Worm (Caenorhabditis elegans): ENCODE measurements around the gene C08F8.15.

The C08F8.15 gene

DNA sequence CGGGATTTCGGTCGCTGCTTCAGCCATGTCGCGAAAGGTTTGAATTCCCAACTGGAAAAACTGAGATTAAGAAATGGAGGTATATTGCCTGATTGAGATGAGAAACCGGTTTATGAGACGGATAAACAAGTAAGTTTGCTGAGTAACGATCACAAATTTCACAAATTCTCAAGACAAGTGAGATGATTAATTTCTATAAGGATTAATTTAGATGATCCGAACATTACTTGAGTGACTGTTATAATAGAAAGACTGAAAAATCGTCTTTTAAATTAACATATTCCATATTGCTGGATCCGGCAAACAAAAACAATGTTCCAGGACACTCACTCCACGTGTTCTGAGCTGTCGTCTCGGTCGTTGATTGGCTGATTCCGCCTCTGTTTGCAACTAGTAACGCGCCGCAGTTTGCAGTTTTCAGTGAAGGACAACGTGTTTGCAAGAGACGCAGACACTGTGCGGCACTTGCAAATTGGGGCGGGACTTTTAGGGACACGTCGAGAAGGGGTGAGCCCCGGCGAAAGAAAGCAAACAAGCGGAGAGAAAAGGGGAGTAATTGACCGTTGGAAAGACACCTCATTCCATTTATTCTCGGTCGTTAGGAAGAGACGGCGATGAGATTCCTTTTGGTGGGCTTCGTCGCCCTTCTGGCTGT is 41.6 kb downstream of the C08F8.15 start, which contains the start of the genes imp-2 and enpl-1:
imp-2 (minus strand) TSS at position 51 of the 655 bp plus-strand sequence.
enpl-1 (plus strand) TSS at position 462 of the 655 bp plus-strand sequence.
- peak; percentile 85 for TF ChIP-seq gmeb-1 (tag; optimal IDR thresholded peaks at IDR 0.05)
- TF ChIP-seq sem-4 (tag; optimal IDR thresholded peaks at IDR 0.05) = peak; percentile 74
- TF ChIP-seq ztf-4 (tag; optimal IDR thresholded peaks at IDR 0.05) = peak; percentile 69
- TF ChIP-seq blmp-1 (tag; optimal IDR thresholded peaks at IDR 0.05; ENCODE audit: insufficient read depth) = peak; percentile 10
- no peak for TF ChIP-seq aly-2 (tag; optimal IDR thresholded peaks at IDR 0.05)
- peak; percentile 91 for TF ChIP-seq F13H6.1 (tag; optimal IDR thresholded peaks at IDR 0.05)
- TF ChIP-seq lin-39 (tag; optimal IDR thresholded peaks at IDR 0.05) = no peak
- peak; percentile 92 for TF ChIP-seq unc-55 (GFP tag; optimal IDR thresholded peaks at IDR 0.05)
- peak; percentile 62 for TF ChIP-seq nhr-77 (tag; optimal IDR thresholded peaks at IDR 0.05)
- TF ChIP-seq lsy-2 (tag; optimal IDR thresholded peaks at IDR 0.05) = peak; percentile 90 to 96
- no peak for TF ChIP-seq unc-39 (tag; optimal IDR thresholded peaks at IDR 0.05)
- peak; percentile 25 for TF ChIP-seq nhr-23 (tag; optimal IDR thresholded peaks at IDR 0.05)
- TF ChIP-seq lin-13 (GFP tag; optimal IDR thresholded peaks at IDR 0.05) = peak; percentile 88
- TF ChIP-seq nhr-11 (tag; optimal IDR thresholded peaks at IDR 0.05) = no peak
- peak; percentile 89 for TF ChIP-seq mab-5 (tag; optimal IDR thresholded peaks at IDR 0.05)
- peak; percentile 94 for TF ChIP-seq nhr-129 (tag; optimal IDR thresholded peaks at IDR 0.05)
- peak; percentile 71 for TF ChIP-seq nhr-6 (tag; optimal IDR thresholded peaks at IDR 0.05)
- no peak for TF ChIP-seq ceh-82 (tag; optimal IDR thresholded peaks at IDR 0.05)
- peak; percentile 81 for TF ChIP-seq sma-9 (GFP tag; optimal IDR thresholded peaks at IDR 0.05)
- no peak for TF ChIP-seq sma-9 (tag; optimal IDR thresholded peaks at IDR 0.05)
- TF ChIP-seq snpc-4 (tag; optimal IDR thresholded peaks at IDR 0.05) = peak; percentile 34
- TF ChIP-seq ZK546.5 (tag; optimal IDR thresholded peaks at IDR 0.05) = peak; percentile 34
- no peak for TF ChIP-seq elt-1 (tag; optimal IDR thresholded peaks at IDR 0.05)
- TF ChIP-seq egl-27 (tag; optimal IDR thresholded peaks at IDR 0.05) = peak; percentile 82
- peak; percentile 98 for TF ChIP-seq crh-2 (tag; optimal IDR thresholded peaks at IDR 0.05)
- TF ChIP-seq zag-1 (tag; optimal IDR thresholded peaks at IDR 0.05) = peak; percentile 98
- no peak for TF ChIP-seq mbf-1 (tag; optimal IDR thresholded peaks at IDR 0.05)
- peak; percentile 93 for TF ChIP-seq lin-11 (tag; optimal IDR thresholded peaks at IDR 0.05)
- TF ChIP-seq dmd-4 (tag; optimal IDR thresholded peaks at IDR 0.05) = no peak
- TF ChIP-seq alr-1 (tag; optimal IDR thresholded peaks at IDR 0.05) = no peak
- TF ChIP-seq sma-3 (GFP tag; optimal IDR thresholded peaks at IDR 0.05) = peak; percentile 89
- no peak for TF ChIP-seq ama-1 (optimal IDR thresholded peaks at IDR 0.05)
- peak; percentile 89 for TF ChIP-seq C34F6.9 (tag; optimal IDR thresholded peaks at IDR 0.05)
- peak; percentile 31 for TF ChIP-seq ceh-16 (tag; optimal IDR thresholded peaks at IDR 0.05)
- TF ChIP-seq R02D3.7 (tag; optimal IDR thresholded peaks at IDR 0.05) = no peak
- TF ChIP-seq nhr-12 (tag; optimal IDR thresholded peaks at IDR 0.05) = no peak
- TF ChIP-seq mdl-1 (tag; optimal IDR thresholded peaks at IDR 0.05) = peak; percentile 70 to 97
- peak; percentile 43 for TF ChIP-seq nhr-10 (tag; optimal IDR thresholded peaks at IDR 0.05)
- TF ChIP-seq skn-1 (tag; optimal IDR thresholded peaks at IDR 0.05) = no peak
- TF ChIP-seq elt-3 (tag; optimal IDR thresholded peaks at IDR 0.05) = no peak
- peak; percentile 21 for TF ChIP-seq nhr-237 (tag; optimal IDR thresholded peaks at IDR 0.05)
- no peak for TF ChIP-seq peb-1 (tag; optimal IDR thresholded peaks at IDR 0.05)
- TF ChIP-seq nhr-25 (tag; optimal IDR thresholded peaks at IDR 0.05) = peak; percentile 78
- TF ChIP-seq nhr-21 (tag; optimal IDR thresholded peaks at IDR 0.05) = peak; percentile 83
- TF ChIP-seq Y55F3AM.14 (GFP tag; optimal IDR thresholded peaks at IDR 0.05) = peak; percentile 34
- TF ChIP-seq ztf-1 (GFP tag; conservative IDR thresholded peaks at IDR 0.05) = no peak
- peak; percentile 86 for TF ChIP-seq fos-1 (tag; optimal IDR thresholded peaks at IDR 0.05)
- no peak for TF ChIP-seq ztf-11 (tag; optimal IDR thresholded peaks at IDR 0.05)
- no peak for TF ChIP-seq unc-62 (GFP tag; optimal IDR thresholded peaks at IDR 0.05)
